Fruit fly (Drosophila melanogaster) whole organism, embryonic: Measurements from ENCODE around the gene CG5068.

Experiments
- ATbp ChIP-seq: fragments of 200-800 bp; sonication (Bioruptor generic); optimal IDR thresholded peaks from 2 replicates; lab custom pipeline; 2017; ENCODE audit warnings: missing biosample characterization, mild to moderate bottlenecking, missing genetic modification characterization, missing genetic modification reagents
- Aef1 ChIP-seq: fragments of 200-800 bp; sonication (Bioruptor generic); IDR thresholded peaks from 3 replicates; pipeline ENCODE4 v1.3.6; 2022; ENCODE audit warnings: missing biosample characterization, missing genetic modification characterization
- BEAF-32 ChIP-seq: fragments of 200-800 bp; sonication (Bioruptor generic); optimal IDR thresholded peaks from 3 replicates; lab custom pipeline; 2017; ENCODE audit warnings: missing biosample characterization, missing genetic modification characterization, mild to moderate bottlenecking, moderate library complexity, missing genetic modification reagents
- Blimp-1 ChIP-seq: fragments of 200-800 bp; sonication (Bioruptor generic); optimal IDR thresholded peaks from 3 replicates; lab custom pipeline; 2018; ENCODE audit warnings: missing biosample characterization, missing genetic modification characterization, mild to moderate bottlenecking, moderate library complexity, missing genetic modification reagents
- BtbVII ChIP-seq: fragments of 200-800 bp; sonication (Bioruptor generic); optimal IDR thresholded peaks from 3 replicates; lab custom pipeline; 2017; ENCODE audit warnings: missing biosample characterization, mild to moderate bottlenecking, missing genetic modification characterization
- CG11560 ChIP-seq: fragments of 200-800 bp; sonication (Bioruptor generic); IDR thresholded peaks from 3 replicates; pipeline ENCODE4 v1.3.6; 2022; ENCODE audit warnings: missing biosample characterization, missing genetic modification characterization
- CG12219 ChIP-seq: fragments of 200-800 bp; sonication (Bioruptor generic); optimal IDR thresholded peaks from 3 replicates; lab custom pipeline; 2018; ENCODE audit warnings: missing biosample characterization, mild to moderate bottlenecking, missing genetic modification characterization
- CG12942 ChIP-seq: fragments of 200-800 bp; sonication (Bioruptor generic); optimal IDR thresholded peaks from 3 replicates; lab custom pipeline; 2016; ENCODE audit warnings: missing biosample characterization, missing genetic modification characterization
- CG14050 ChIP-seq: fragments of 200-800 bp; sonication (Bioruptor generic); IDR thresholded peaks from 3 replicates; pipeline ENCODE4 v1.3.6; 2022; ENCODE audit warnings: missing biosample characterization, missing genetic modification characterization
- CG14710 ChIP-seq: fragments of 200-800 bp; sonication (Bioruptor generic); optimal IDR thresholded peaks from 3 replicates; lab custom pipeline; 2019; ENCODE audit warnings: missing biosample characterization, mild to moderate bottlenecking, missing genetic modification characterization, moderate library complexity
- CG1647 ChIP-seq: fragments of 200-800 bp; sonication (Bioruptor generic); optimal IDR thresholded peaks from 3 replicates; lab custom pipeline; 2016; ENCODE audit warnings: missing biosample characterization, missing genetic modification characterization
- CG16779 ChIP-seq: fragments of 200-800 bp; sonication (Bioruptor generic); IDR thresholded peaks from 2 replicates; pipeline ENCODE4 v1.3.6; 2022; ENCODE audit warnings: missing biosample characterization, missing genetic modification characterization
- CG17361 ChIP-seq: fragments of 200-800 bp; sonication (Bioruptor generic); IDR thresholded peaks from 3 replicates; pipeline ENCODE4 v1.3.6; 2022; ENCODE audit warnings: missing biosample characterization, missing genetic modification characterization
- CG17568 ChIP-seq: fragments of 200-800 bp; sonication (Bioruptor generic); optimal IDR thresholded peaks from 2 replicates; lab custom pipeline; 2018; ENCODE audit warnings: missing biosample characterization, mild to moderate bottlenecking, missing genetic modification characterization, moderate library complexity
- CG30403 ChIP-seq: fragments of 200-800 bp; sonication (Bioruptor generic); optimal IDR thresholded peaks from 3 replicates; lab custom pipeline; 2016; ENCODE audit warnings: missing biosample characterization, missing genetic modification characterization
- CG31388 ChIP-seq: fragments of 200-800 bp; sonication (Bioruptor generic); optimal IDR thresholded peaks from 2 replicates; lab custom pipeline; 2016; ENCODE audit warnings: missing biosample characterization, missing genetic modification characterization
- CG4282 ChIP-seq: fragments of 200-800 bp; sonication (Bioruptor generic); optimal IDR thresholded peaks from 2 replicates; lab custom pipeline; 2016; ENCODE audit warnings: missing biosample characterization, missing genetic modification characterization
- CG7745 ChIP-seq: fragments of 200-800 bp; sonication (Bioruptor generic); optimal IDR thresholded peaks from 2 replicates; lab custom pipeline; 2018; ENCODE audit warnings: missing biosample characterization, mild to moderate bottlenecking, missing genetic modification characterization, moderate library complexity
- CG8089 ChIP-seq: fragments of 200-800 bp; sonication (Bioruptor generic); optimal IDR thresholded peaks from 3 replicates; lab custom pipeline; 2016; ENCODE audit warnings: missing biosample characterization, missing genetic modification characterization
- CG8290 ChIP-seq, 3 experiments: fragments of 200-800 bp; sonication (Bioruptor generic); optimal IDR thresholded peaks; 2 replicates each; lab custom pipeline; 2016 to 2019; ENCODE audit warnings: missing biosample characterization in 3 of 3, missing genetic modification characterization in 3 of 3, mild to moderate bottlenecking in 2 of 3, moderate library complexity in 1 of 3
- CG8944 ChIP-seq: fragments of 200-800 bp; sonication (Bioruptor generic); optimal IDR thresholded peaks from 3 replicates; lab custom pipeline; 2016; ENCODE audit warnings: missing biosample characterization, missing genetic modification characterization
- CHES-1-like ChIP-seq: fragments of 200-800 bp; sonication (Bioruptor generic); optimal IDR thresholded peaks from 2 replicates; lab custom pipeline; 2016; ENCODE audit warnings: missing biosample characterization, missing genetic modification characterization
- D ChIP-seq, 2 experiments: fragments of 200-800 bp in 1 of 2; fragments of >200 bp in 1 of 2; sonication (Bioruptor generic) in 1 of 2; optimal IDR thresholded peaks; 2 replicates in 1 of 2; 3 replicates in 1 of 2; lab custom pipeline; 2017; ENCODE audit warnings: mild to moderate bottlenecking in 1 of 2, missing biosample characterization in 1 of 2, missing genetic modification characterization in 1 of 2, missing genetic modification reagents in 1 of 2
- HHEX ChIP-seq: fragments of 200-800 bp; sonication (Bioruptor generic); optimal IDR thresholded peaks from 3 replicates; lab custom pipeline; 2017; ENCODE audit warnings: missing biosample characterization, mild to moderate bottlenecking, missing genetic modification characterization, missing genetic modification reagents
- Med ChIP-seq: fragments of 200-800 bp; sonication (Bioruptor generic); peaks from one replicate; lab custom pipeline; 2016; ENCODE audit warnings: missing biosample characterization, missing genetic modification characterization, mild to moderate bottlenecking, inconsistent platforms, moderate library complexity
- Oaz ChIP-seq: fragments of 200-800 bp; sonication (Bioruptor generic); IDR thresholded peaks from 2 replicates; pipeline ENCODE4 v1.3.6; 2022; ENCODE audit warnings: missing biosample characterization, missing genetic modification characterization
- Sry-δ ChIP-seq: fragments of 200-800 bp; sonication (Bioruptor generic); optimal IDR thresholded peaks from 2 replicates; lab custom pipeline; 2016; ENCODE audit warnings: missing biosample characterization, missing genetic modification characterization
- Taf1 ChIP-seq: fragments of 200-800 bp; sonication (Bioruptor generic); IDR thresholded peaks from 2 replicates; pipeline ENCODE4 v1.3.6; 2022; ENCODE audit warnings: missing biosample characterization, missing genetic modification characterization
- amos ChIP-seq: fragments of 200-800 bp; sonication (Bioruptor generic); IDR thresholded peaks from 2 replicates; pipeline ENCODE4 v1.3.6; 2022; ENCODE audit warnings: missing biosample characterization, missing genetic modification characterization; ENCODE audit not compliant: partially characterized antibody
- ap ChIP-seq: fragments of 200-800 bp; sonication (Bioruptor generic); IDR thresholded peaks from 2 replicates; pipeline ENCODE4 v1.3.6; 2022; ENCODE audit warnings: missing biosample characterization, missing genetic modification characterization
- az2 ChIP-seq: fragments of 200-800 bp; sonication (Bioruptor generic); optimal IDR thresholded peaks from 3 replicates; lab custom pipeline; 2016; ENCODE audit warnings: missing biosample characterization, missing genetic modification characterization
- chm ChIP-seq: fragments of 200-800 bp; sonication (Bioruptor generic); IDR thresholded peaks from 2 replicates; pipeline ENCODE4 v1.3.6; 2022; ENCODE audit warnings: missing biosample characterization, missing genetic modification characterization
- corto ChIP-seq: fragments of 200-800 bp; sonication (Bioruptor generic); optimal IDR thresholded peaks from 2 replicates; lab custom pipeline; 2016; ENCODE audit warnings: missing biosample characterization, mild to moderate bottlenecking, missing genetic modification characterization, moderate library complexity
- ems ChIP-seq: fragments of 200-800 bp; sonication (Bioruptor generic); optimal IDR thresholded peaks from 3 replicates; lab custom pipeline; 2016; ENCODE audit warnings: missing biosample characterization, missing genetic modification characterization
- ewg ChIP-seq: fragments of 200-800 bp; sonication (Bioruptor generic); optimal IDR thresholded peaks from 3 replicates; lab custom pipeline; 2017; ENCODE audit warnings: mild to moderate bottlenecking, missing biosample characterization, missing genetic modification reagents, missing genetic modification characterization
- fd102C ChIP-seq: fragments of 200-800 bp; sonication (Bioruptor generic); optimal IDR thresholded peaks from 2 replicates; lab custom pipeline; 2018; ENCODE audit warnings: missing biosample characterization, mild to moderate bottlenecking, missing genetic modification characterization, moderate library complexity
- gcm2 ChIP-seq: fragments of 200-800 bp; sonication (Bioruptor generic); optimal IDR thresholded peaks from 2 replicates; lab custom pipeline; 2016; ENCODE audit warnings: missing biosample characterization, missing genetic modification characterization
- hbn ChIP-seq: fragments of 200-800 bp; sonication (Bioruptor generic); IDR thresholded peaks from 2 replicates; pipeline ENCODE4 v1.3.6; 2022; ENCODE audit warnings: missing biosample characterization, missing genetic modification characterization; ENCODE audit not compliant: partially characterized antibody
- lmd ChIP-seq: fragments of 200-800 bp; sonication (Bioruptor generic); IDR thresholded peaks from 2 replicates; pipeline ENCODE4 v1.3.6; 2022; ENCODE audit warnings: missing biosample characterization, missing genetic modification characterization
- mirr ChIP-seq: fragments of 200-800 bp; sonication (Bioruptor generic); optimal IDR thresholded peaks from 3 replicates; lab custom pipeline; 2018; ENCODE audit warnings: missing biosample characterization, mild to moderate bottlenecking, missing genetic modification characterization
- pan ChIP-seq, 4 experiments: fragments of >200 bp in 3 of 4; fragments of 200-800 bp in 1 of 4; sonication (Bioruptor generic) in 1 of 4; optimal IDR thresholded peaks in 3 of 4; IDR thresholded peaks in 1 of 4; 2 replicates each; pipeline versions ENCODE4 v1.3.6 to Lab custom; 2017 to 2022; ENCODE audit warnings: missing biosample characterization in 2 of 4, missing genetic modification characterization in 2 of 4, mixed read lengths in 1 of 4
- phol ChIP-seq: fragments of 200-800 bp; sonication (Bioruptor generic); optimal IDR thresholded peaks from 3 replicates; lab custom pipeline; 2018; ENCODE audit warnings: missing biosample characterization, mild to moderate bottlenecking, missing genetic modification characterization, moderate library complexity
- seq ChIP-seq: fragments of 200-800 bp; sonication (Bioruptor generic); IDR thresholded peaks from 2 replicates; pipeline ENCODE4 v1.3.6; 2022; ENCODE audit warnings: missing biosample characterization, missing genetic modification characterization
- sim ChIP-seq: fragments of 200-800 bp; sonication (Bioruptor generic); IDR thresholded peaks from 2 replicates; pipeline ENCODE4 v1.3.6; 2022; ENCODE audit warnings: missing biosample characterization, missing genetic modification characterization
- slp2 ChIP-seq: fragments of 200-800 bp; sonication (Bioruptor generic); optimal IDR thresholded peaks from 2 replicates; lab custom pipeline; 2016; ENCODE audit warnings: missing biosample characterization, missing genetic modification characterization
- sr ChIP-seq: fragments of 200-800 bp; sonication (Bioruptor generic); IDR thresholded peaks from 3 replicates; pipeline ENCODE4 v1.3.6; 2022; ENCODE audit warnings: missing biosample characterization, missing genetic modification characterization
- ssp ChIP-seq: fragments of 200-800 bp; sonication (Bioruptor generic); IDR thresholded peaks from 2 replicates; pipeline ENCODE4 v1.3.6; 2022; ENCODE audit warnings: missing biosample characterization, missing genetic modification characterization
- tio ChIP-seq: fragments of 200-800 bp; sonication (Bioruptor generic); optimal IDR thresholded peaks from 2 replicates; lab custom pipeline; 2017; ENCODE audit warnings: missing biosample characterization, missing genetic modification characterization, inconsistent platforms
- trh ChIP-seq: fragments of 200-800 bp; sonication (Bioruptor generic); optimal IDR thresholded peaks from 2 replicates; lab custom pipeline; 2016; ENCODE audit warnings: missing biosample characterization, missing genetic modification characterization

Gene CG5068

dm6 chr3L:9023627-9024026, 37.1 kb downstream of the CG5068 start (continued):
- TF ChIP-seq CG30403 (GFP tag; lab: Kevin White, UChicago) (peak; percentile 51), CG12942 (GFP tag; lab: Kevin White, UChicago) (peak; percentile 8), BEAF-32 (GFP tag; lab: Kevin White, UChicago) (no peak), gcm2 (peak; percentile 16), amos (GFP tag; lab: Robert Waterston, UW) (no peak), ssp (peak; percentile 34; the same call in 1 of the 2 replicates), CG1647 (peak; percentile 20), ewg (GFP tag; lab: Kevin White, UChicago) (peak; percentile 39), Oaz (GFP tag; lab: Robert Waterston, UW) (no peak), seq (GFP tag; lab: Robert Waterston, UW) (no peak), slp2 (peak; percentile 33), Med (GFP tag; lab: Kevin White, UChicago) (peak; percentile 90), lmd (GFP tag; lab: Robert Waterston, UW) (peak; percentile 54), CHES-1-like (GFP tag; lab: Kevin White, UChicago) (no peak), CG12219 (GFP tag; lab: Kevin White, UChicago) (peak; percentile 38), CG4282 (GFP tag; lab: Kevin White, UChicago) (no peak), HHEX (peak; percentile 20), CG14710 (tag; lab: Kevin White, UChicago) (peak; percentile 79), mirr (GFP tag; lab: Kevin White, UChicago) (no peak), CG8290 (GFP tag; optimal IDR thresholded peaks at IDR 0.05; lab: Kevin White, UChicago) (peak; percentile 40), CG8290 (tag; optimal IDR thresholded peaks at IDR 0.05; lab: Kevin White, UChicago) (peak in 1 of 2 experiments; percentile 34), CG16779 (GFP tag; lab: Robert Waterston, UW) (no peak), sim (GFP tag; lab: Robert Waterston, UW) (peak; percentile 40; the same call in 1 of the 2 replicates), ATbp (peak; percentile 22), tio (GFP tag; lab: Kevin White, UChicago) (peak; percentile 64), BtbVII (GFP tag; lab: Kevin White, UChicago) (peak; percentile 17), CG31388 (GFP tag; lab: Kevin White, UChicago) (peak; percentile 10), Blimp-1 (GFP tag; lab: Kevin White, UChicago) (peak; percentile 52), CG11560 (tag; lab: Robert Waterston, UW) (no peak), sr (no peak), hbn (no peak), az2 (GFP tag; lab: Kevin White, UChicago) (peak; percentile 71), D (optimal IDR thresholded peaks at IDR 0.05; lab: Kevin White, UChicago) (no peak), D (GFP tag; optimal IDR thresholded peaks at IDR 0.05; lab: Kevin White, UChicago) (peak; percentile 55), ems (GFP tag; lab: Kevin White, UChicago) (peak; percentile 14), CG14050 (GFP tag; lab: Robert Waterston, UW) (0 out of 3 replicates have a peak, but pooled peaks have one; percentile 12), ap (GFP tag; lab: Robert Waterston, UW) (0 out of 2 replicates have a peak, but pooled peaks have one; percentile 12), Sry-δ (GFP tag; lab: Kevin White, UChicago) (peak; percentile 20), CG8944 (GFP tag; lab: Kevin White, UChicago) (peak; percentile 55), Taf1 (GFP tag; lab: Robert Waterston, UW) (no peak), trh (GFP tag; lab: Kevin White, UChicago) (peak; percentile 9), CG8089 (GFP tag; lab: Kevin White, UChicago) (peak; percentile 46), Aef1 (GFP tag; lab: Robert Waterston, UW) (0 out of 3 replicates have a peak, but pooled peaks have one; percentile 15), phol (tag; lab: Kevin White, UChicago) (peak; percentile 72), pan (optimal IDR thresholded peaks at IDR 0.05; lab: Kevin White, UChicago) (no peak), pan (GFP tag; optimal IDR thresholded peaks at IDR 0.05 in 1 of 2, IDR thresholded peaks at IDR 0.05 in 1 of 2) (peak in 1 of 2 experiments; percentile 60), CG17361 (GFP tag; lab: Robert Waterston, UW) (peak; percentile 73), CG7745 (no peak), CG17568 (GFP tag; lab: Kevin White, UChicago) (peak; percentile 32), corto (GFP tag; lab: Kevin White, UChicago) (no peak), chm (GFP tag; lab: Robert Waterston, UW) (peak; percentile 41; the same call in 1 of the 2 replicates), fd102C (GFP tag; lab: Kevin White, UChicago) (peak; percentile 93)
